Worm (Caenorhabditis elegans): ENCODE data around the gene F01D5.3.

- TF ChIP-seq unc-42 (tag; optimal IDR thresholded peaks at IDR 0.05) (no peak), syd-9 (tag; optimal IDR thresholded peaks at IDR 0.05) (no peak), ets-4 (tag; optimal IDR thresholded peaks at IDR 0.05) (no peak), sdc-2 (tag; optimal IDR thresholded peaks at IDR 0.05) (no peak), T23F11.4 (GFP tag; optimal IDR thresholded peaks at IDR 0.05) (no peak), ceh-14 (tag; optimal IDR thresholded peaks at IDR 0.05) (no peak), lim-6 (tag; optimal IDR thresholded peaks at IDR 0.05) (no peak), pag-3 (tag; optimal IDR thresholded peaks at IDR 0.05; ENCODE audit: borderline replicate concordance) (no peak), unc-3 (GFP tag; conservative IDR thresholded peaks at IDR 0.05) (no peak), unc-3 (tag; optimal IDR thresholded peaks at IDR 0.05) (no peak), hlh-30 (tag; optimal IDR thresholded peaks at IDR 0.05; ENCODE audit: insufficient read depth) (no peak)
These were observed 16.9 kb upstream of the F01D5.3 start, which contains the start of gene cyp-37A1 for ce11 chrII:14016865-14017264.

Measured in whole organism, late embryonic.